Fruit fly (Drosophila melanogaster): ENCODE measurements around the gene CG45012.

Gene CG45012

dm6 chr2L:11813665-11814087 lies 20.7 kb upstream of the CG45012 start, which contains the start of gene CycY (continued):
- TF ChIP-seq ERR (GFP tag; optimal IDR thresholded peaks at IDR 0.05): no peak
- TF ChIP-seq pzg (GFP tag; optimal IDR thresholded peaks at IDR 0.05): peak; percentile 82
- TF ChIP-seq pum (GFP tag; optimal IDR thresholded peaks at IDR 0.05): no peak
- no peak for TF ChIP-seq Asciz (GFP tag; optimal IDR thresholded peaks at IDR 0.05)
- no peak for TF ChIP-seq Tbp (GFP tag; optimal IDR thresholded peaks at IDR 0.05)
- TF ChIP-seq CG2889 (GFP tag; IDR thresholded peaks at IDR 0.05): no peak
- peak; percentile 84 for TF ChIP-seq Dll (GFP tag; IDR thresholded peaks at IDR 0.05; ENCODE audit: partially characterized antibody)
- TF ChIP-seq ATbp (GFP tag; optimal IDR thresholded peaks at IDR 0.05): no peak
- TF ChIP-seq en (GFP tag; optimal IDR thresholded peaks at IDR 0.05): no peak
- no peak for TF ChIP-seq zf30C (GFP tag; optimal IDR thresholded peaks at IDR 0.05)
- peak; percentile 78 for TF ChIP-seq Lhr (GFP tag; optimal IDR thresholded peaks at IDR 0.05)
- no peak for TF ChIP-seq HLH54F (GFP tag; optimal IDR thresholded peaks at IDR 0.05)
- peak; percentile 71 for TF ChIP-seq unc-4 (GFP tag; IDR thresholded peaks at IDR 0.05; ENCODE audit: partially characterized antibody)
- TF ChIP-seq Dp (GFP tag; optimal IDR thresholded peaks at IDR 0.05): peak; percentile 93
- no peak for TF ChIP-seq prd (optimal IDR thresholded peaks at IDR 0.05)
- TF ChIP-seq prd (GFP tag; IDR thresholded peaks at IDR 0.05): 0 out of 3 replicates have a peak, but pooled peaks have one; percentile 20
- no peak for TF ChIP-seq CG7786 (GFP tag; optimal IDR thresholded peaks at IDR 0.05)
- TF ChIP-seq CG31441 (GFP tag; IDR thresholded peaks at IDR 0.05): peak; percentile 38; the same call in 1 of the 2 replicates
- 0 out of 3 replicates have a peak, but pooled peaks have one; percentile 39 for TF ChIP-seq CG6791 (GFP tag; IDR thresholded peaks at IDR 0.05; ENCODE audit: partially characterized antibody)
- peak; percentile 38 for TF ChIP-seq gsb-n (tag; optimal IDR thresholded peaks at IDR 0.05)
- no peak for TF ChIP-seq kah (GFP tag; optimal IDR thresholded peaks at IDR 0.05)
- TF ChIP-seq Adf1 (GFP tag; IDR thresholded peaks at IDR 0.05): peak; percentile 86
- TF ChIP-seq nau (GFP tag; optimal IDR thresholded peaks at IDR 0.05): no peak
- no peak for TF ChIP-seq MTF-1 (GFP tag; optimal IDR thresholded peaks at IDR 0.05; ENCODE audit: borderline replicate concordance)
- no peak for TF ChIP-seq CG6254 (GFP tag; optimal IDR thresholded peaks at IDR 0.05)
- peak in 1 of 2 experiments; percentile 19 for TF ChIP-seq Pdp1 (GFP tag; optimal IDR thresholded peaks at IDR 0.05)
- no peak for TF ChIP-seq run (tag; optimal IDR thresholded peaks at IDR 0.05)
- no peak for TF ChIP-seq CG13296 (GFP tag; optimal IDR thresholded peaks at IDR 0.05)
- no peak for TF ChIP-seq nom (GFP tag; optimal IDR thresholded peaks at IDR 0.05)
- no peak for TF ChIP-seq cas (GFP tag; IDR thresholded peaks at IDR 0.05)
- TF ChIP-seq dmrt99B (tag; optimal IDR thresholded peaks at IDR 0.05): no peak
- TF ChIP-seq lola (GFP tag; optimal IDR thresholded peaks at IDR 0.05): no peak
- peak; percentile 15 for TF ChIP-seq Spps (tag; optimal IDR thresholded peaks at IDR 0.05)
- peak; percentile 4 for TF ChIP-seq Sin3A (optimal IDR thresholded peaks at IDR 0.05)
- no peak for TF ChIP-seq trh (GFP tag; optimal IDR thresholded peaks at IDR 0.05)
- TF ChIP-seq zen2 (GFP tag; IDR thresholded peaks at IDR 0.05; ENCODE audit: partially characterized antibody): no peak
- peak; percentile 83 for TF ChIP-seq CG2116 (GFP tag; optimal IDR thresholded peaks at IDR 0.05)
- no peak for TF ChIP-seq CG6854 (GFP tag; optimal IDR thresholded peaks at IDR 0.05)
- no peak for TF ChIP-seq HLHmδ (GFP tag; optimal IDR thresholded peaks at IDR 0.05)
- no peak for TF ChIP-seq wek (GFP tag; optimal IDR thresholded peaks at IDR 0.05)
- peak; percentile 33 for TF ChIP-seq CG8924 (tag; optimal IDR thresholded peaks at IDR 0.05)
- TF ChIP-seq trem (tag; optimal IDR thresholded peaks at IDR 0.05): peak; percentile 69
- TF ChIP-seq Xrp1 (GFP tag; IDR thresholded peaks at IDR 0.05): 0 out of 2 replicates have a peak, but pooled peaks have one; percentile 5
- TF ChIP-seq CG8359 (GFP tag; optimal IDR thresholded peaks at IDR 0.05; ENCODE audit: borderline replicate concordance): no peak
- no peak for TF ChIP-seq CG16815 (GFP tag; optimal IDR thresholded peaks at IDR 0.05)
- no peak; the same call in 1 of the 2 replicates for TF ChIP-seq slbo (GFP tag; IDR thresholded peaks at IDR 0.05)
- TF ChIP-seq chm (GFP tag; IDR thresholded peaks at IDR 0.05): no peak
- no peak for TF ChIP-seq sqz (GFP tag; optimal IDR thresholded peaks at IDR 0.05)
- peak; percentile 2 for TF ChIP-seq CG10147 (GFP tag; optimal IDR thresholded peaks at IDR 0.05)
- TF ChIP-seq br (optimal IDR thresholded peaks at IDR 0.05): no peak

All from whole organism, embryonic.